Worm (Caenorhabditis elegans) whole organism, mixed stage, embryonic: ENCODE data around the gene ddb-1.

Experiments used
- M03D4.4 ChIP-seq: sonication (generic microtip); optimal IDR thresholded peaks from 2 replicates; lab custom pipeline; 2017; ENCODE audit warnings: mild to moderate bottlenecking, missing genetic modification characterization, missing compliant biosample characterization
- bed-3 ChIP-seq: fragments of 200-800 bp; sonication (Bioruptor generic); optimal IDR thresholded peaks from 3 replicates; lab custom pipeline; 2018; ENCODE audit warnings: mild to moderate bottlenecking, missing genetic modification characterization, moderate library complexity, missing compliant biosample characterization
- blmp-1 ChIP-seq: fragments of 150-350 bp; optimal IDR thresholded peaks from 2 replicates; lab custom pipeline; 2014; ENCODE audit warnings: missing biosample characterization, missing genetic modification characterization
- ceh-39 ChIP-seq: fragments of 150-350 bp; optimal IDR thresholded peaks from 2 replicates; lab custom pipeline; 2014; ENCODE audit warnings: missing biosample characterization, missing genetic modification characterization
- ceh-83 ChIP-seq: fragments of 200-800 bp; sonication (Bioruptor generic); optimal IDR thresholded peaks from 2 replicates; lab custom pipeline; 2018; ENCODE audit warnings: mild to moderate bottlenecking, missing genetic modification characterization, missing compliant biosample characterization
- ces-1 ChIP-seq: fragments of 150-350 bp; optimal IDR thresholded peaks from 2 replicates; lab custom pipeline; 2014; ENCODE audit warnings: missing biosample characterization, missing genetic modification reagents, missing genetic modification characterization
- cnd-1 ChIP-seq: fragments of 200-800 bp; sonication (Bioruptor generic); optimal IDR thresholded peaks from 2 replicates; lab custom pipeline; 2018; ENCODE audit warnings: mild to moderate bottlenecking, missing genetic modification characterization, missing compliant biosample characterization
- drap-1 ChIP-seq: fragments of 200-800 bp; sonication (Bioruptor generic); optimal IDR thresholded peaks from 3 replicates; lab custom pipeline; 2018; ENCODE audit warnings: mild to moderate bottlenecking, missing genetic modification characterization, missing compliant biosample characterization
- elt-1 ChIP-seq: sonication (generic microtip); optimal IDR thresholded peaks from 2 replicates; lab custom pipeline; 2017; ENCODE audit warnings: missing genetic modification characterization, mild to moderate bottlenecking, missing compliant biosample characterization, antibody characterized with exemption, moderate library complexity, borderline replicate concordance; ENCODE audit not compliant: insufficient read depth
- elt-3 ChIP-seq: fragments of 150-350 bp; optimal IDR thresholded peaks from 2 replicates; lab custom pipeline; 2014; ENCODE audit warnings: missing biosample characterization, missing genetic modification characterization
- flh-1 ChIP-seq: fragments of 200-800 bp; sonication (Bioruptor generic); optimal IDR thresholded peaks from 2 replicates; lab custom pipeline; 2018; ENCODE audit warnings: mild to moderate bottlenecking, missing genetic modification characterization, moderate library complexity, missing compliant biosample characterization
- ham-2 ChIP-seq: fragments of 200-800 bp; sonication (Bioruptor generic); optimal IDR thresholded peaks from 2 replicates; lab custom pipeline; 2018; ENCODE audit warnings: mild to moderate bottlenecking, missing genetic modification characterization, missing compliant biosample characterization
- hlh-1 ChIP-seq: fragments of 150-350 bp; optimal IDR thresholded peaks from 2 replicates; lab custom pipeline; 2014; ENCODE audit warnings: missing biosample characterization, missing genetic modification reagents, missing genetic modification characterization
- lin-32 ChIP-seq: fragments of 200-800 bp; sonication (Bioruptor generic); optimal IDR thresholded peaks from 2 replicates; lab custom pipeline; 2018; ENCODE audit warnings: mild to moderate bottlenecking, missing genetic modification characterization, missing compliant biosample characterization
- lsy-2 ChIP-seq: fragments of 150-350 bp; optimal IDR thresholded peaks from 2 replicates; lab custom pipeline; 2014; ENCODE audit warnings: missing biosample characterization, missing genetic modification characterization
- mep-1 ChIP-seq: fragments of 150-350 bp; optimal IDR thresholded peaks from 2 replicates; lab custom pipeline; 2017; ENCODE audit warnings: missing biosample characterization, missing genetic modification reagents, missing genetic modification characterization, inconsistent platforms
- mls-2 ChIP-seq: sonication (generic microtip); optimal IDR thresholded peaks from 2 replicates; lab custom pipeline; 2016; ENCODE audit warnings: mild to moderate bottlenecking, missing genetic modification characterization, moderate library complexity, missing compliant biosample characterization
- nhr-12 ChIP-seq: fragments of 150-350 bp; optimal IDR thresholded peaks from 2 replicates; lab custom pipeline; 2014; ENCODE audit warnings: missing biosample characterization, missing genetic modification characterization
- nhr-2 ChIP-seq: fragments of 150-350 bp; optimal IDR thresholded peaks from 2 replicates; lab custom pipeline; 2014; ENCODE audit warnings: missing biosample characterization, missing genetic modification characterization
- nhr-28 ChIP-seq: fragments of 150-350 bp; optimal IDR thresholded peaks from 2 replicates; lab custom pipeline; 2014; ENCODE audit warnings: missing biosample characterization, missing genetic modification characterization
- pha-4 ChIP-seq: fragments of 150-350 bp; optimal IDR thresholded peaks from 2 replicates; lab custom pipeline; 2018; ENCODE audit warnings: missing biosample characterization, missing genetic modification reagents, missing genetic modification characterization
- snpc-4 ChIP-seq: fragments of 150-350 bp; optimal IDR thresholded peaks from 2 replicates; lab custom pipeline; 2014; ENCODE audit warnings: missing biosample characterization, missing genetic modification characterization
- sptf-1 ChIP-seq: sonication (generic microtip); optimal IDR thresholded peaks from 2 replicates; lab custom pipeline; 2017; ENCODE audit warnings: mild to moderate bottlenecking, missing genetic modification characterization, moderate library complexity, missing compliant biosample characterization
- tbx-8 ChIP-seq: fragments of 200-800 bp; sonication (Bioruptor generic); optimal IDR thresholded peaks from 2 replicates; lab custom pipeline; 2018; ENCODE audit warnings: mild to moderate bottlenecking, missing genetic modification characterization, moderate library complexity, missing compliant biosample characterization
- unc-120 ChIP-seq: sonication (generic microtip); optimal IDR thresholded peaks from 2 replicates; lab custom pipeline; 2017; ENCODE audit warnings: missing genetic modification characterization, missing compliant biosample characterization; ENCODE audit not compliant: poor library complexity, severe bottlenecking
- unc-62 ChIP-seq: fragments of 150-350 bp; optimal IDR thresholded peaks from 2 replicates; lab custom pipeline; 2014; ENCODE audit warnings: missing biosample characterization, missing genetic modification reagents, missing genetic modification characterization
- zip-8 ChIP-seq: fragments of 150-350 bp; optimal IDR thresholded peaks from 2 replicates; lab custom pipeline; 2014; ENCODE audit warnings: missing biosample characterization, missing genetic modification characterization
- ztf-11 ChIP-seq: fragments of 150-350 bp; optimal IDR thresholded peaks from 2 replicates; lab custom pipeline; 2014; ENCODE audit warnings: missing biosample characterization, missing genetic modification characterization

ddb-1 gene

ce11 chrIV:12124314-12125084, 3.5 kb upstream of the ddb-1 start, which contains the start of gene dhhc-6:
Gene dhhc-6 (plus strand): TSS chrIV:12124952.
- TF ChIP-seq elt-3 (tag; lab: Kevin White, UChicago) (no peak), elt-1 (no peak), nhr-28 (tag; lab: Kevin White, UChicago) (no peak)

- TF ChIP-seq unc-120 = peak; percentile 57
- peak; percentile 49 for TF ChIP-seq ceh-39 (tag; lab: Kevin White, UChicago)
- TF ChIP-seq drap-1 (GFP tag; lab: Kevin White, UChicago) = no peak
- TF ChIP-seq mep-1 (tag; lab: Kevin White, UChicago) = peak; percentile 43
- no peak for TF ChIP-seq ceh-83 (GFP tag; lab: Kevin White, UChicago)
- TF ChIP-seq ces-1 = peak; percentile 53
- no peak for TF ChIP-seq snpc-4 (tag; lab: Kevin White, UChicago)
- no peak for TF ChIP-seq ham-2 (GFP tag; lab: Kevin White, UChicago)
- no peak for TF ChIP-seq nhr-28 (tag; lab: Kevin White, UChicago)
- TF ChIP-seq sptf-1 = no peak
- no peak for TF ChIP-seq tbx-8 (GFP tag; lab: Kevin White, UChicago)
- TF ChIP-seq cnd-1 = no peak
- TF ChIP-seq pha-4 (tag; lab: Kevin White, UChicago) = no peak
These were observed 2.1 kb upstream of the ddb-1 start, which contains the start of gene aly-3 for ce11 chrIV:12122874-12123664. Gene aly-3 (plus strand): TSS chrIV:12123282.

ce11 chrIV:12120536-12120935, 429 bp downstream of the ddb-1 start:
- TF ChIP-seq mep-1 (tag; lab: Kevin White, UChicago) (no peak), lsy-2 (tag; lab: Kevin White, UChicago) (no peak), M03D4.4 (tag; lab: Kevin White, UChicago) (no peak), flh-1 (GFP tag; lab: Kevin White, UChicago) (no peak), mls-2 (no peak), ceh-83 (GFP tag; lab: Kevin White, UChicago) (no peak), unc-62 (GFP tag; lab: Kevin White, UChicago) (no peak), drap-1 (GFP tag; lab: Kevin White, UChicago) (no peak)

- TF ChIP-seq ces-1 = peak; percentile 72
- TF ChIP-seq ham-2 (GFP tag; lab: Kevin White, UChicago) = no peak
These were observed 6.5 kb downstream of the ddb-1 start for ce11 chrIV:12114498-12114897.

- TF ChIP-seq unc-120 = peak; percentile 43
- no peak for TF ChIP-seq bed-3
- peak; percentile 23 for TF ChIP-seq hlh-1 (tag; lab: Kevin White, UChicago)
These were observed 7.9 kb downstream of the ddb-1 start for ce11 chrIV:12113056-12113455.

- TF ChIP-seq unc-120 (no peak), lin-32 (GFP tag; lab: Kevin White, UChicago) (no peak), nhr-2 (no peak), ceh-39 (tag; lab: Kevin White, UChicago) (no peak), snpc-4 (tag; lab: Kevin White, UChicago) (no peak), flh-1 (GFP tag; lab: Kevin White, UChicago) (no peak), tbx-8 (GFP tag; lab: Kevin White, UChicago) (no peak)
These were observed 9.5 kb downstream of the ddb-1 start, which contains the start of gene dlc-2 for ce11 chrIV:12111477-12111876. Gene dlc-2 (minus strand): TSS chrIV:12111577.

- TF ChIP-seq ztf-11 (tag; lab: Kevin White, UChicago) = no peak
- TF ChIP-seq snpc-4 (tag; lab: Kevin White, UChicago) = no peak
- no peak for TF ChIP-seq unc-62 (GFP tag; lab: Kevin White, UChicago)
- no peak for TF ChIP-seq blmp-1 (tag; lab: Kevin White, UChicago)
- no peak for TF ChIP-seq ham-2 (GFP tag; lab: Kevin White, UChicago)
- TF ChIP-seq zip-8 (tag; lab: Kevin White, UChicago) = no peak
- no peak for TF ChIP-seq nhr-12 (tag; lab: Kevin White, UChicago)
- TF ChIP-seq elt-1 = no peak
- no peak for TF ChIP-seq bed-3
These were observed 10.6 kb downstream of the ddb-1 start, which contains the start of gene col-129 for ce11 chrIV:12110339-12110738. Gene col-129 (minus strand): TSS chrIV:12110439.
